Fruit fly (Drosophila melanogaster): ENCODE measurements around the gene CG4709.

CG4709 gene

dm6 chr2L:9956993-9957652 lies 3.0 kb downstream of the CG4709 start, which contains the start of the genes CG4658 and CG5846:
Gene CG4658 (plus strand): TSS chr2L:9957132.
Gene CG5846 (minus strand): TSS chr2L:9957237.
- TF ChIP-seq br (GFP tag; optimal IDR thresholded peaks at IDR 0.05) (peak; percentile 83), brk (GFP tag; optimal IDR thresholded peaks at IDR 0.05) (no peak), GATAd (GFP tag; optimal IDR thresholded peaks at IDR 0.05) (no peak), Hnf4 (GFP tag; optimal IDR thresholded peaks at IDR 0.05) (peak; percentile 93), HLH106 (tag; optimal IDR thresholded peaks at IDR 0.05) (peak; percentile 93), Jra (GFP tag; optimal IDR thresholded peaks at IDR 0.05) (peak; percentile 91), Myc (optimal IDR thresholded peaks at IDR 0.05) (no peak), CG32264 (GFP tag; optimal IDR thresholded peaks at IDR 0.05) (peak; percentile 48), jim (GFP tag; optimal IDR thresholded peaks at IDR 0.05) (no peak), foxo (GFP tag; optimal IDR thresholded peaks at IDR 0.05) (peak in 1 of 2 experiments; percentile 95), Dif (GFP tag; optimal IDR thresholded peaks at IDR 0.05; ENCODE audit: partially characterized antibody) (no peak), dl (GFP tag; optimal IDR thresholded peaks at IDR 0.05; ENCODE audit: insufficient read depth in 1 of 2, partially characterized antibody in 2 of 2) (no peak), rgr (GFP tag; optimal IDR thresholded peaks at IDR 0.05) (peak; percentile 95), ey (GFP tag; optimal IDR thresholded peaks at IDR 0.05) (peak; percentile 90), Abd-B (GFP tag; optimal IDR thresholded peaks at IDR 0.05) (no peak), Mio (GFP tag; optimal IDR thresholded peaks at IDR 0.05) (peak; percentile 53), sage (GFP tag; optimal IDR thresholded peaks at IDR 0.05) (no peak), dsf (GFP tag; optimal IDR thresholded peaks at IDR 0.05; ENCODE audit: borderline replicate concordance) (peak; percentile 69), psq (GFP tag; optimal IDR thresholded peaks at IDR 0.05) (peak; percentile 91), CG9705 (GFP tag; optimal IDR thresholded peaks at IDR 0.05) (peak; percentile 73), h (GFP tag; optimal IDR thresholded peaks at IDR 0.05) (peak; percentile 93), Hr78 (GFP tag; optimal IDR thresholded peaks at IDR 0.05) (no peak), Sp1 (GFP tag; optimal IDR thresholded peaks at IDR 0.05) (peak; percentile 92), fru (GFP tag; optimal IDR thresholded peaks at IDR 0.05) (peak; percentile 90), sv (GFP tag; optimal IDR thresholded peaks at IDR 0.05) (peak; percentile 92), OdsH (GFP tag; optimal IDR thresholded peaks at IDR 0.05) (peak; percentile 96), Rel (GFP tag; optimal IDR thresholded peaks at IDR 0.05) (no peak), Rel (tag; optimal IDR thresholded peaks at IDR 0.05) (peak; percentile 69), CrebA (GFP tag; optimal IDR thresholded peaks at IDR 0.05; ENCODE audit: borderline replicate concordance) (no peak), pan (optimal IDR thresholded peaks at IDR 0.05) (peak; percentile 85), Vsx2 (GFP tag; optimal IDR thresholded peaks at IDR 0.05; ENCODE audit: partially characterized antibody) (no peak), Hr83 (GFP tag; optimal IDR thresholded peaks at IDR 0.05; ENCODE audit: poor library complexity, severe bottlenecking) (no peak), lola (GFP tag; optimal IDR thresholded peaks at IDR 0.05) (no peak), usp (GFP tag; optimal IDR thresholded peaks at IDR 0.05) (no peak), Dfd (GFP tag; optimal IDR thresholded peaks at IDR 0.05) (no peak), woc (GFP tag; optimal IDR thresholded peaks at IDR 0.05) (peak; percentile 94), N (GFP tag; optimal IDR thresholded peaks at IDR 0.05) (no peak), tai (GFP tag; optimal IDR thresholded peaks at IDR 0.05) (no peak), dmrt93B (GFP tag; optimal IDR thresholded peaks at IDR 0.05) (no peak)

dm6 chr2L:9960758-9961157 lies 6.6 kb downstream of the CG4709 start:
- no peak for TF ChIP-seq GATAd (GFP tag; optimal IDR thresholded peaks at IDR 0.05)
- TF ChIP-seq Rel (GFP tag; optimal IDR thresholded peaks at IDR 0.05) = no peak
- peak; percentile 82 for TF ChIP-seq Rel (tag; optimal IDR thresholded peaks at IDR 0.05)

dm6 chr2L:9963603-9964042 lies 9.5 kb downstream of the CG4709 start, which contains the start of gene CG5850:
Gene CG5850 (minus strand): TSS chr2L:9963949.
- peak; percentile 42 for TF ChIP-seq Sp1 (GFP tag; optimal IDR thresholded peaks at IDR 0.05)
- no peak for TF ChIP-seq CG9705 (GFP tag; optimal IDR thresholded peaks at IDR 0.05)
- TF ChIP-seq CG32264 (GFP tag; optimal IDR thresholded peaks at IDR 0.05) = no peak
- TF ChIP-seq usp (GFP tag; optimal IDR thresholded peaks at IDR 0.05) = no peak
- TF ChIP-seq Myc (optimal IDR thresholded peaks at IDR 0.05) = no peak
- no peak for TF ChIP-seq Hnf4 (GFP tag; optimal IDR thresholded peaks at IDR 0.05)
- no peak for TF ChIP-seq CrebA (GFP tag; optimal IDR thresholded peaks at IDR 0.05; ENCODE audit: borderline replicate concordance)
- peak; percentile 61 for TF ChIP-seq rgr (GFP tag; optimal IDR thresholded peaks at IDR 0.05)
- no peak for TF ChIP-seq N (GFP tag; optimal IDR thresholded peaks at IDR 0.05)
- no peak for TF ChIP-seq sage (GFP tag; optimal IDR thresholded peaks at IDR 0.05)
- TF ChIP-seq Abd-B (GFP tag; optimal IDR thresholded peaks at IDR 0.05) = no peak
- TF ChIP-seq foxo (GFP tag; optimal IDR thresholded peaks at IDR 0.05) = peak in 1 of 2 experiments; percentile 14
- TF ChIP-seq lola (GFP tag; optimal IDR thresholded peaks at IDR 0.05) = no peak
- TF ChIP-seq Dfd (GFP tag; optimal IDR thresholded peaks at IDR 0.05) = no peak
- no peak for TF ChIP-seq woc (GFP tag; optimal IDR thresholded peaks at IDR 0.05)
- no peak for TF ChIP-seq dsf (GFP tag; optimal IDR thresholded peaks at IDR 0.05; ENCODE audit: borderline replicate concordance)
- TF ChIP-seq psq (GFP tag; optimal IDR thresholded peaks at IDR 0.05) = no peak
- peak; percentile 24 for TF ChIP-seq HLH106 (tag; optimal IDR thresholded peaks at IDR 0.05)
- TF ChIP-seq sv (GFP tag; optimal IDR thresholded peaks at IDR 0.05) = no peak
- TF ChIP-seq tai (GFP tag; optimal IDR thresholded peaks at IDR 0.05) = no peak
- TF ChIP-seq Hr78 (GFP tag; optimal IDR thresholded peaks at IDR 0.05) = no peak
- no peak for TF ChIP-seq Rel (GFP tag; optimal IDR thresholded peaks at IDR 0.05)
- TF ChIP-seq Rel (tag; optimal IDR thresholded peaks at IDR 0.05) = no peak
- TF ChIP-seq h (GFP tag; optimal IDR thresholded peaks at IDR 0.05) = no peak
- no peak for TF ChIP-seq pan (optimal IDR thresholded peaks at IDR 0.05)
- no peak for TF ChIP-seq brk (GFP tag; optimal IDR thresholded peaks at IDR 0.05)
- no peak for TF ChIP-seq Dif (GFP tag; optimal IDR thresholded peaks at IDR 0.05; ENCODE audit: partially characterized antibody)
- TF ChIP-seq fru (GFP tag; optimal IDR thresholded peaks at IDR 0.05) = no peak
- no peak for TF ChIP-seq Jra (GFP tag; optimal IDR thresholded peaks at IDR 0.05)
- no peak for TF ChIP-seq ey (GFP tag; optimal IDR thresholded peaks at IDR 0.05)
- no peak for TF ChIP-seq dl (GFP tag; optimal IDR thresholded peaks at IDR 0.05; ENCODE audit: insufficient read depth in 1 of 2, partially characterized antibody in 2 of 2)
- TF ChIP-seq Vsx2 (GFP tag; optimal IDR thresholded peaks at IDR 0.05; ENCODE audit: partially characterized antibody) = no peak
- TF ChIP-seq OdsH (GFP tag; optimal IDR thresholded peaks at IDR 0.05) = no peak

Data from whole organism, wandering third instar larva.